Worm (Caenorhabditis elegans) whole organism, early embryonic: Measurements from ENCODE around the gene ZK370.6.

Experiments
- B0310.2 ChIP-seq: sonication (generic microtip); optimal IDR thresholded peaks from 2 replicates; lab custom pipeline; 2016; ENCODE audit warnings: mild to moderate bottlenecking, missing genetic modification characterization, missing compliant biosample characterization
- ama-1 ChIP-seq: fragments of 150-350 bp; optimal IDR thresholded peaks from 2 replicates; lab custom pipeline; 2014
- scrt-1 ChIP-seq: fragments of 200-800 bp; sonication (Bioruptor generic); IDR thresholded peaks from 2 replicates; pipeline ENCODE4 v1.3.6; 2022; ENCODE audit warnings: missing genetic modification characterization, missing compliant biosample characterization

- TF ChIP-seq B0310.2 (tag; lab: Kevin White, UChicago) (no peak), ama-1 (lab: Kevin White, UChicago) (no peak), scrt-1 (GFP tag; lab: Robert Waterston, UW) (no peak)
Observed at ce11 chrIII:8738289-8738688, 5.4 kb downstream of the ZK370.6 start.
